Fruit fly (Drosophila melanogaster) whole organism, embryonic: ENCODE measurements around the gene CG7943.

Experiments used
- Abd-B ChIP-seq: fragments of 200-800 bp; sonication (Bioruptor generic); optimal IDR thresholded peaks from 2 replicates; lab custom pipeline; 2018; ENCODE audit warnings: missing biosample characterization, mild to moderate bottlenecking, missing genetic modification characterization, moderate library complexity
- CG10147 ChIP-seq: fragments of 200-800 bp; sonication (Bioruptor generic); optimal IDR thresholded peaks from 2 replicates; lab custom pipeline; 2019; ENCODE audit warnings: missing biosample characterization, mild to moderate bottlenecking, missing genetic modification characterization, moderate library complexity
- CG12071 ChIP-seq: fragments of 200-800 bp; sonication (Bioruptor generic); optimal IDR thresholded peaks from 3 replicates; lab custom pipeline; 2018; ENCODE audit warnings: missing biosample characterization, mild to moderate bottlenecking, missing genetic modification characterization
- CG1233 ChIP-seq: fragments of 200-800 bp; sonication (Bioruptor generic); optimal IDR thresholded peaks from 4 replicates; lab custom pipeline; 2018; ENCODE audit warnings: missing biosample characterization, mild to moderate bottlenecking, missing genetic modification characterization
- CG12744 ChIP-seq: fragments of 200-800 bp; sonication (Bioruptor generic); optimal IDR thresholded peaks from 2 replicates; lab custom pipeline; 2016; ENCODE audit warnings: missing biosample characterization, missing genetic modification characterization
- CG13123 ChIP-seq: fragments of 200-800 bp; sonication (Bioruptor generic); optimal IDR thresholded peaks from 2 replicates; lab custom pipeline; 2016; ENCODE audit warnings: missing biosample characterization, missing genetic modification characterization
- CG14050 ChIP-seq: fragments of 200-800 bp; sonication (Bioruptor generic); IDR thresholded peaks from 3 replicates; pipeline ENCODE4 v1.3.6; 2022; ENCODE audit warnings: missing biosample characterization, missing genetic modification characterization
- CG1529 ChIP-seq: fragments of 200-800 bp; sonication (Bioruptor generic); optimal IDR thresholded peaks from 3 replicates; lab custom pipeline; 2018; ENCODE audit warnings: missing biosample characterization, missing genetic modification characterization
- CG15479 ChIP-seq: fragments of 200-800 bp; sonication (Bioruptor generic); optimal IDR thresholded peaks from 3 replicates; lab custom pipeline; 2019; ENCODE audit warnings: missing biosample characterization, mild to moderate bottlenecking, missing genetic modification characterization, moderate library complexity
- CG1603 ChIP-seq: fragments of 200-800 bp; sonication (Bioruptor generic); optimal IDR thresholded peaks from 2 replicates; lab custom pipeline; 2019; ENCODE audit warnings: missing biosample characterization, mild to moderate bottlenecking, missing genetic modification characterization, moderate library complexity
- CG17328 ChIP-seq: fragments of 200-800 bp; sonication (Bioruptor generic); IDR thresholded peaks from 2 replicates; pipeline ENCODE4 v1.3.6; 2022; ENCODE audit warnings: missing biosample characterization, missing genetic modification characterization
- CG17361 ChIP-seq: fragments of 200-800 bp; sonication (Bioruptor generic); IDR thresholded peaks from 3 replicates; pipeline ENCODE4 v1.3.6; 2022; ENCODE audit warnings: missing biosample characterization, missing genetic modification characterization
- CG17568 ChIP-seq: fragments of 200-800 bp; sonication (Bioruptor generic); optimal IDR thresholded peaks from 2 replicates; lab custom pipeline; 2018; ENCODE audit warnings: missing biosample characterization, mild to moderate bottlenecking, missing genetic modification characterization, moderate library complexity
- CG3281 ChIP-seq: fragments of 200-800 bp; sonication (Bioruptor generic); optimal IDR thresholded peaks from 3 replicates; lab custom pipeline; 2017; ENCODE audit warnings: missing biosample characterization, mild to moderate bottlenecking, missing genetic modification characterization
- CG3995 ChIP-seq: fragments of 200-800 bp; sonication (Bioruptor generic); optimal IDR thresholded peaks from 3 replicates; lab custom pipeline; 2016; ENCODE audit warnings: missing biosample characterization, missing genetic modification characterization
- CG4328 ChIP-seq: fragments of 200-800 bp; sonication (Bioruptor generic); optimal IDR thresholded peaks from 3 replicates; lab custom pipeline; 2017; ENCODE audit warnings: missing biosample characterization, missing genetic modification reagents, missing genetic modification characterization
- CG6689 ChIP-seq: fragments of 200-800 bp; sonication (Bioruptor generic); IDR thresholded peaks from 2 replicates; pipeline ENCODE4 v1.3.6; 2022; ENCODE audit warnings: missing biosample characterization, missing genetic modification characterization
- CG6854 ChIP-seq: fragments of 200-800 bp; sonication (Bioruptor generic); optimal IDR thresholded peaks from 3 replicates; lab custom pipeline; 2017; ENCODE audit warnings: missing biosample characterization, mild to moderate bottlenecking, missing genetic modification characterization
- CG8281 ChIP-seq: fragments of 200-800 bp; sonication (Bioruptor generic); optimal IDR thresholded peaks from 2 replicates; lab custom pipeline; 2018; ENCODE audit warnings: missing biosample characterization, mild to moderate bottlenecking, missing genetic modification characterization, moderate library complexity
- CG9437 ChIP-seq: fragments of 200-800 bp; sonication (Bioruptor generic); optimal IDR thresholded peaks from 2 replicates; lab custom pipeline; 2018; ENCODE audit warnings: missing biosample characterization, mild to moderate bottlenecking, missing genetic modification characterization
- Dek ChIP-seq: fragments of 200-800 bp; sonication (Bioruptor generic); optimal IDR thresholded peaks from 3 replicates; lab custom pipeline; 2019; ENCODE audit warnings: missing biosample characterization, mild to moderate bottlenecking, missing genetic modification characterization, moderate library complexity
- Dp ChIP-seq: fragments of 200-800 bp; sonication (Bioruptor generic); optimal IDR thresholded peaks from 2 replicates; lab custom pipeline; 2018; ENCODE audit warnings: missing biosample characterization, mild to moderate bottlenecking, missing genetic modification characterization, moderate library complexity
- Ets97D ChIP-seq: fragments of 200-800 bp; sonication (Bioruptor generic); optimal IDR thresholded peaks from 3 replicates; lab custom pipeline; 2016; ENCODE audit warnings: missing biosample characterization, missing genetic modification characterization
- Gug ChIP-seq: fragments of 200-800 bp; sonication (Bioruptor generic); IDR thresholded peaks from 4 replicates; pipeline ENCODE4 v1.3.6; 2022; ENCODE audit warnings: missing biosample characterization, missing genetic modification characterization
- Mad ChIP-seq: fragments of 200-800 bp; sonication (Bioruptor generic); optimal IDR thresholded peaks from 2 replicates; lab custom pipeline; 2016; ENCODE audit warnings: missing biosample characterization, missing genetic modification characterization
- Myb ChIP-seq: fragments of 200-800 bp; sonication (Bioruptor generic); optimal IDR thresholded peaks from 2 replicates; lab custom pipeline; 2016; ENCODE audit warnings: missing biosample characterization, missing genetic modification characterization
- Six4 ChIP-seq: fragments of 200-800 bp; sonication (Bioruptor generic); optimal IDR thresholded peaks from 2 replicates; lab custom pipeline; 2016; ENCODE audit warnings: missing biosample characterization, missing genetic modification characterization
- Trl ChIP-seq, 3 experiments: fragments of >200 bp in 2 of 3; fragments of 200-800 bp in 1 of 3; sonication (Bioruptor generic) in 1 of 3; optimal IDR thresholded peaks; 2 replicates in 1 of 3; 3 replicates in 2 of 3; lab custom pipeline; 2016 to 2017; ENCODE audit warnings: missing biosample characterization in 1 of 3, missing genetic modification characterization in 1 of 3
- ab ChIP-seq: fragments of 200-800 bp; sonication (Bioruptor generic); optimal IDR thresholded peaks from 2 replicates; lab custom pipeline; 2016; ENCODE audit warnings: missing biosample characterization, missing genetic modification characterization
- abd-A ChIP-seq: fragments of 200-800 bp; sonication (Bioruptor generic); optimal IDR thresholded peaks from 3 replicates; lab custom pipeline; 2019; ENCODE audit warnings: missing biosample characterization, mild to moderate bottlenecking, missing genetic modification characterization, moderate library complexity
- ase ChIP-seq: fragments of 200-800 bp; sonication (Bioruptor generic); IDR thresholded peaks from 3 replicates; pipeline ENCODE4 v1.3.6; 2022; ENCODE audit warnings: missing biosample characterization, missing genetic modification characterization
- bigmax ChIP-seq: fragments of 200-800 bp; sonication (Bioruptor generic); optimal IDR thresholded peaks from 2 replicates; lab custom pipeline; 2018; ENCODE audit warnings: missing biosample characterization, mild to moderate bottlenecking, missing genetic modification characterization
- bsh ChIP-seq, 2 experiments: fragments of 200-800 bp; sonication (Bioruptor generic); optimal IDR thresholded peaks; 2 replicates each; lab custom pipeline; 2017 to 2018; ENCODE audit warnings: mild to moderate bottlenecking in 2 of 2, missing biosample characterization in 2 of 2, missing genetic modification characterization in 2 of 2, moderate library complexity in 1 of 2
- cg ChIP-seq: fragments of 200-800 bp; sonication (Bioruptor generic); optimal IDR thresholded peaks from 3 replicates; lab custom pipeline; 2019; ENCODE audit warnings: missing biosample characterization, mild to moderate bottlenecking, missing genetic modification characterization, moderate library complexity
- en ChIP-seq: fragments of 200-800 bp; sonication (Bioruptor generic); optimal IDR thresholded peaks from 2 replicates; lab custom pipeline; 2016; ENCODE audit warnings: missing biosample characterization, missing genetic modification characterization
- fru ChIP-seq: fragments of >200 bp; optimal IDR thresholded peaks from 2 replicates; lab custom pipeline; 2017
- gem ChIP-seq: fragments of 200-800 bp; sonication (Bioruptor generic); optimal IDR thresholded peaks from 2 replicates; lab custom pipeline; 2019; ENCODE audit warnings: missing biosample characterization, mild to moderate bottlenecking, missing genetic modification characterization, moderate library complexity
- insv ChIP-seq, 2 experiments: fragments of 200-800 bp; sonication (Bioruptor generic); optimal IDR thresholded peaks; 3 replicates each; lab custom pipeline; 2016 to 2018; ENCODE audit warnings: missing biosample characterization in 2 of 2, missing genetic modification characterization in 2 of 2
- kah ChIP-seq: fragments of 200-800 bp; sonication (Bioruptor generic); optimal IDR thresholded peaks from 2 replicates; lab custom pipeline; 2018; ENCODE audit warnings: missing biosample characterization, mild to moderate bottlenecking, missing genetic modification characterization
- luna ChIP-seq: fragments of 200-800 bp; sonication (Bioruptor generic); optimal IDR thresholded peaks from 2 replicates; lab custom pipeline; 2016; ENCODE audit warnings: missing biosample characterization, missing genetic modification characterization
- nau ChIP-seq: fragments of 200-800 bp; sonication (Bioruptor generic); optimal IDR thresholded peaks from 3 replicates; lab custom pipeline; 2017; ENCODE audit warnings: missing biosample characterization, mild to moderate bottlenecking, missing genetic modification characterization, missing genetic modification reagents
- pan ChIP-seq, 4 experiments: fragments of >200 bp in 3 of 4; fragments of 200-800 bp in 1 of 4; sonication (Bioruptor generic) in 1 of 4; optimal IDR thresholded peaks in 3 of 4; IDR thresholded peaks in 1 of 4; 2 replicates each; pipeline versions ENCODE4 v1.3.6 to Lab custom; 2017 to 2022; ENCODE audit warnings: missing biosample characterization in 2 of 4, missing genetic modification characterization in 2 of 4, mixed read lengths in 1 of 4
- repo ChIP-seq: fragments of 200-800 bp; sonication (Bioruptor generic); optimal IDR thresholded peaks from 2 replicates; lab custom pipeline; 2016; ENCODE audit warnings: missing biosample characterization, missing genetic modification characterization
- scrt ChIP-seq: fragments of 200-800 bp; sonication (Bioruptor generic); optimal IDR thresholded peaks from 2 replicates; lab custom pipeline; 2018; ENCODE audit warnings: missing biosample characterization, mild to moderate bottlenecking, missing genetic modification characterization, moderate library complexity
- sd ChIP-seq: fragments of 200-800 bp; sonication (Bioruptor generic); optimal IDR thresholded peaks from 3 replicates; lab custom pipeline; 2018; ENCODE audit warnings: missing biosample characterization, mild to moderate bottlenecking, missing genetic modification characterization, moderate library complexity
- sna ChIP-seq: fragments of 200-800 bp; sonication (Bioruptor generic); IDR thresholded peaks from 2 replicates; pipeline ENCODE4 v1.3.6; 2022; ENCODE audit warnings: missing biosample characterization, missing genetic modification characterization; ENCODE audit not compliant: partially characterized antibody
- sqz ChIP-seq: fragments of 200-800 bp; sonication (Bioruptor generic); optimal IDR thresholded peaks from 3 replicates; lab custom pipeline; 2018; ENCODE audit warnings: missing biosample characterization, mild to moderate bottlenecking, missing genetic modification characterization
- tx ChIP-seq: fragments of 200-800 bp; sonication (Bioruptor generic); optimal IDR thresholded peaks from 2 replicates; lab custom pipeline; 2016; ENCODE audit warnings: missing biosample characterization, missing genetic modification characterization
- unpg ChIP-seq: fragments of 200-800 bp; sonication (Bioruptor generic); optimal IDR thresholded peaks from 3 replicates; lab custom pipeline; 2018; ENCODE audit warnings: missing biosample characterization, mild to moderate bottlenecking, missing genetic modification characterization, moderate library complexity

The CG7943 gene

dm6 chr3R:30052455-30053046 is 6.3 kb downstream of the CG7943 start, which contains the start of gene Jasper (continued):
- TF ChIP-seq sqz (GFP tag; lab: Kevin White, UChicago), result no peak
- TF ChIP-seq repo, result no peak
- TF ChIP-seq CG6854, result no peak
- TF ChIP-seq sna (GFP tag; lab: Robert Waterston, UW), result no peak
- no peak for TF ChIP-seq scrt (GFP tag; lab: Kevin White, UChicago)
- TF ChIP-seq CG17328 (GFP tag; lab: Robert Waterston, UW), result no peak
- no peak for TF ChIP-seq CG9437
- TF ChIP-seq sd, result no peak
- peak; percentile 87 for TF ChIP-seq Myb (GFP tag; lab: Kevin White, UChicago)
- TF ChIP-seq CG15479 (GFP tag; lab: Kevin White, UChicago), result no peak
- TF ChIP-seq CG3995 (GFP tag; lab: Kevin White, UChicago), result peak; percentile 59
- TF ChIP-seq CG1233 (GFP tag; lab: Kevin White, UChicago), result no peak
- no peak for TF ChIP-seq en (GFP tag; lab: Kevin White, UChicago)
- no peak for TF ChIP-seq unpg (GFP tag; lab: Kevin White, UChicago)
- no peak for TF ChIP-seq bsh (GFP tag; optimal IDR thresholded peaks at IDR 0.05; lab: Kevin White, UChicago)
- no peak for TF ChIP-seq ase (GFP tag; lab: Robert Waterston, UW)
- TF ChIP-seq Ets97D (GFP tag; lab: Kevin White, UChicago), result peak; percentile 84
- peak; percentile 37 for TF ChIP-seq Dek
- TF ChIP-seq CG6689 (GFP tag; lab: Robert Waterston, UW), result no peak
- TF ChIP-seq CG4328 (GFP tag; lab: Kevin White, UChicago), result no peak
- TF ChIP-seq CG13123, result no peak
- TF ChIP-seq kah (GFP tag; lab: Kevin White, UChicago), result no peak
- no peak for TF ChIP-seq tx (GFP tag; lab: Kevin White, UChicago)
- no peak for TF ChIP-seq CG17568 (GFP tag; lab: Kevin White, UChicago)
- TF ChIP-seq Trl (optimal IDR thresholded peaks at IDR 0.05; lab: Kevin White, UChicago), result no peak
- no peak for TF ChIP-seq Trl (GFP tag; optimal IDR thresholded peaks at IDR 0.05; lab: Kevin White, UChicago)
- TF ChIP-seq pan (optimal IDR thresholded peaks at IDR 0.05; lab: Kevin White, UChicago), result no peak
- no peak for TF ChIP-seq pan (GFP tag; optimal IDR thresholded peaks at IDR 0.05 in 1 of 2, IDR thresholded peaks at IDR 0.05 in 1 of 2)
- TF ChIP-seq ab (GFP tag; lab: Kevin White, UChicago), result no peak
- no peak for TF ChIP-seq CG8281 (tag; lab: Kevin White, UChicago)
- peak; percentile 100 for TF ChIP-seq Dp
- TF ChIP-seq abd-A (tag; lab: Kevin White, UChicago), result peak; percentile 60
- TF ChIP-seq fru, result no peak
- peak; percentile 2 for TF ChIP-seq gem (tag; lab: Kevin White, UChicago)
- no peak for TF ChIP-seq CG14050 (GFP tag; lab: Robert Waterston, UW)
- peak; percentile 39 for TF ChIP-seq Mad
- no peak for TF ChIP-seq CG3281 (GFP tag; lab: Kevin White, UChicago)
- TF ChIP-seq Abd-B, result peak; percentile 52
- TF ChIP-seq CG12071 (GFP tag; lab: Kevin White, UChicago), result no peak
- TF ChIP-seq bigmax (GFP tag; lab: Kevin White, UChicago), result no peak
- TF ChIP-seq cg (GFP tag; lab: Kevin White, UChicago), result no peak
- no peak for TF ChIP-seq nau (GFP tag; lab: Kevin White, UChicago)
- TF ChIP-seq CG12744 (GFP tag; lab: Kevin White, UChicago), result no peak
- TF ChIP-seq luna, result no peak
- TF ChIP-seq insv (GFP tag; optimal IDR thresholded peaks at IDR 0.05; lab: Kevin White, UChicago), result no peak
- 0 out of 3 replicates have a peak, but pooled peaks have one; percentile 12 for TF ChIP-seq CG17361 (GFP tag; lab: Robert Waterston, UW)
- TF ChIP-seq CG10147 (GFP tag; lab: Kevin White, UChicago), result no peak
- TF ChIP-seq Gug (GFP tag; lab: Robert Waterston, UW), result no peak
- no peak for TF ChIP-seq CG1529
- no peak for TF ChIP-seq Six4 (GFP tag; lab: Kevin White, UChicago)
- peak; percentile 94 for TF ChIP-seq CG1603 (tag; lab: Kevin White, UChicago)
